Worm (Caenorhabditis elegans): Measurements from ENCODE around the gene K01H12.4.
A peak's percentile ranks its signal among the peaks of the same experiment; 100 is the strongest.
"Not testable (repeated sequence)": the region's sequence is repeated elsewhere in the genome, so short reads cannot be mapped to it uniquely, and the experiment has no call there.

The K01H12.4 gene

DNA sequence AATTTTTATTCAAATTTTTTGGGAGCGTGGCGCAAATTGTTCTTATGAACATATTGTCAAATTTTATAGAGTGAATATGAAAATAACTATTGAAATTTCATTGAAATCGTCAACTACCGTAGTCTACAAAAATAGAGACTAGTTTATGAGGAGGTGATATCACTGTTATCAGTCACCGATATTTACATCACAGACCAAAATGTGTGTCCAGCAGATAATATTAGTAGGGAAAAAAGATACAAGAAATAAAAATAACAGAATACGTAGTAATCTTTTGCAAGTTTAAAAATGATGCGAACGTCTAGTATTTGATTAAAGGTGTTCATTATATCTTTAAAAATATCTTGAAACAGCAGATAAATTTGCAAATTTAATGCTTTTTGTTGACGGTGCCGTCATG is 33.6 kb upstream of the K01H12.4 start:
- no peak for TF ChIP-seq ceh-6 (GFP tag; optimal IDR thresholded peaks at IDR 0.05)
- TF ChIP-seq elt-2 (tag; optimal IDR thresholded peaks at IDR 0.05), result peak; percentile 86

ce11 chrIV:9680841-9681240 is 32.0 kb upstream of the K01H12.4 start, which contains the start of gene ins-8:
ins-8 (minus strand) TSS chrIV:9680941.
- TF ChIP-seq gmeb-2 (tag; optimal IDR thresholded peaks at IDR 0.05) (no peak), pha-2 (tag; optimal IDR thresholded peaks at IDR 0.05) (no peak), odd-2 (tag; optimal IDR thresholded peaks at IDR 0.05) (no peak), sox-4 (tag; optimal IDR thresholded peaks at IDR 0.05) (no peak), syd-9 (tag; optimal IDR thresholded peaks at IDR 0.05) (no peak), ttx-3 (tag; optimal IDR thresholded peaks at IDR 0.05) (no peak), unc-86 (tag; optimal IDR thresholded peaks at IDR 0.05) (no peak), pag-3 (tag; optimal IDR thresholded peaks at IDR 0.05; ENCODE audit: borderline replicate concordance) (no peak), ceh-30 (tag; optimal IDR thresholded peaks at IDR 0.05) (no peak), fax-1 (tag; optimal IDR thresholded peaks at IDR 0.05) (no peak), rnt-1 (tag; optimal IDR thresholded peaks at IDR 0.05) (no peak), ceh-6 (GFP tag; optimal IDR thresholded peaks at IDR 0.05) (no peak), hlh-6 (tag; optimal IDR thresholded peaks at IDR 0.05) (no peak)

- TF ChIP-seq eyg-1 (tag; optimal IDR thresholded peaks at IDR 0.05) (no peak), unc-55 (GFP tag; optimal IDR thresholded peaks at IDR 0.05) (no peak), odd-2 (tag; optimal IDR thresholded peaks at IDR 0.05) (no peak), tbx-2 (tag; optimal IDR thresholded peaks at IDR 0.05) (no peak), pha-2 (tag; optimal IDR thresholded peaks at IDR 0.05) (no peak), dve-1 (tag; optimal IDR thresholded peaks at IDR 0.05) (no peak), lin-11 (tag; optimal IDR thresholded peaks at IDR 0.05) (no peak), ceh-2 (tag; optimal IDR thresholded peaks at IDR 0.05) (no peak), ceh-14 (tag; optimal IDR thresholded peaks at IDR 0.05) (no peak), T23F11.4 (GFP tag; optimal IDR thresholded peaks at IDR 0.05) (no peak), nfya-1 (tag; optimal IDR thresholded peaks at IDR 0.05) (no peak)
Measured at ce11 chrIV:9682514-9682913, 30.4 kb upstream of the K01H12.4 start, which contains the start of gene ins-7. ins-7 (minus strand) TSS chrIV:9682845.

DNA sequence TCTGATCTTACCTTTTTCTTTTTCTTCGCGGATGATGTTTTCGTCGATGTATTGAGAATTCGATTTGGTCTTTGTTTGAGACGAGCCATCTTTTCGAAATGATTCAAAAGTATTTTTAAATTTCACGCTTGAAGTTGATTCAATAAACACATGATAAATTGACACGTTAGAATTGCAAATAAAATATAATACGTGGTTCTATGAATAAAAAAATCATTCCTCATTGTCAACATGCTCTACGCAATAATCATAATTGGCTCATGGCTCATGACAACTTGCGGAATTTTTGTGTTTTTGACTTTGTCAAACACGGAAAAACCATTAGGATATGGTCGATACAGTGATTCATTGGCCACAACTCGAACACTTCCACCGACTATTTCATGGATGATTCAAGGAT is 29.4 kb upstream of the K01H12.4 start, which contains the start of the genes htas-1 and ZK1251.3:
Gene htas-1, minus strand, starts transcription at position 101 of the 400 bp plus-strand sequence.
Gene ZK1251.3, plus strand, starts transcription at position 226 of the 400 bp plus-strand sequence.
- no peak for TF ChIP-seq ceh-45 (GFP tag; IDR thresholded peaks at IDR 0.05)
- no peak for TF ChIP-seq rnt-1 (tag; optimal IDR thresholded peaks at IDR 0.05)
- TF ChIP-seq ahr-1 (tag; optimal IDR thresholded peaks at IDR 0.05), result no peak
- TF ChIP-seq K09A11.1 (tag; optimal IDR thresholded peaks at IDR 0.05; ENCODE audit: insufficient read depth), result no peak
- no peak for TF ChIP-seq hlh-8 (tag; optimal IDR thresholded peaks at IDR 0.05)
- no peak for TF ChIP-seq pat-9 (tag; optimal IDR thresholded peaks at IDR 0.05)
- TF ChIP-seq sox-2 (GFP tag; IDR thresholded peaks at IDR 0.05), result no peak
- no peak for TF ChIP-seq sdc-2 (tag; optimal IDR thresholded peaks at IDR 0.05)
- TF ChIP-seq npax-4 (tag; optimal IDR thresholded peaks at IDR 0.05), result no peak
- TF ChIP-seq odd-2 (tag; optimal IDR thresholded peaks at IDR 0.05), result no peak
- no peak for TF ChIP-seq pag-3 (tag; optimal IDR thresholded peaks at IDR 0.05; ENCODE audit: borderline replicate concordance)
- no peak for TF ChIP-seq ztf-16 (tag; optimal IDR thresholded peaks at IDR 0.05)
- TF ChIP-seq fax-1 (tag; optimal IDR thresholded peaks at IDR 0.05), result no peak
- no peak for TF ChIP-seq gmeb-2 (tag; optimal IDR thresholded peaks at IDR 0.05)
- TF ChIP-seq K02D7.2 (tag; optimal IDR thresholded peaks at IDR 0.05), result no peak
- TF ChIP-seq dve-1 (tag; optimal IDR thresholded peaks at IDR 0.05), result no peak

DNA sequence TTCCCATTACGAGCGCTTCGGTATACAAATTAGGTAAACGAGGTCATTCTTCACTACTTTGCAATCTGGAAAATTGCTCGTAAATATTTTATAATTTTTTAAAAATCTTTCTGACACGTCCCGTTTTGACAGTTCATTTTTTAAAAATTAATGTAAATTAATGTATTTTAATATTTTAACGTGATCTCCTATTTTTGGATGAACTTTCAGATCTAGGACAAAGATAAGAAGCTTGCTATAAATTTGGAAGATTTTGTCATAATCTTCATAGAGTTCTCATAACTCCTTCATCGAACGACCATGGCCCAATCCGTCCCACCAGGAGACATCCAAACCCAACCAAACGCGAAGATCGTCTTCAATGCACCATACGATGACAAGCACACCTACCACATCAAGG is 24.2 kb upstream of the K01H12.4 start, which contains the start of gene msp-76:
Gene msp-76, plus strand, starts transcription at position 301 of the 400 bp plus-strand sequence.
- not testable (repeated sequence) for TF ChIP-seq fkh-6, ceh-22, nhr-11 (tag; optimal IDR thresholded peaks at IDR 0.05)
